Fruit fly (Drosophila melanogaster): ENCODE data around the gene Klp31E.

The Klp31E gene

dm6 chr2L:10437317-10437716 lies 23.5 kb downstream of the Klp31E start, which contains the start of gene STUB1 (continued):
- no peak for TF ChIP-seq pb (GFP tag; optimal IDR thresholded peaks at IDR 0.05)
- no peak for TF ChIP-seq CG12071 (GFP tag; optimal IDR thresholded peaks at IDR 0.05)
- no peak for TF ChIP-seq BtbVII (GFP tag; optimal IDR thresholded peaks at IDR 0.05)
- TF ChIP-seq zfh2 (GFP tag; optimal IDR thresholded peaks at IDR 0.05): peak; percentile 57
- TF ChIP-seq CG14860 (GFP tag; IDR thresholded peaks at IDR 0.05; ENCODE audit: partially characterized antibody): peak; percentile 99
- TF ChIP-seq CG7963 (GFP tag; IDR thresholded peaks at IDR 0.05; ENCODE audit: partially characterized antibody): peak; percentile 99
- TF ChIP-seq knrl (GFP tag; IDR thresholded peaks at IDR 0.05; ENCODE audit: partially characterized antibody): peak; percentile 97
- no peak for TF ChIP-seq Blimp-1 (GFP tag; optimal IDR thresholded peaks at IDR 0.05)
- peak; percentile 96 for TF ChIP-seq unc-4 (GFP tag; IDR thresholded peaks at IDR 0.05; ENCODE audit: partially characterized antibody)
- TF ChIP-seq slbo (GFP tag; IDR thresholded peaks at IDR 0.05): no peak; the same call in 1 of the 2 replicates
- no peak for TF ChIP-seq trem (tag; optimal IDR thresholded peaks at IDR 0.05)
- no peak for TF ChIP-seq crc (GFP tag; optimal IDR thresholded peaks at IDR 0.05)
- no peak for TF ChIP-seq dysf (GFP tag; IDR thresholded peaks at IDR 0.05)
- TF ChIP-seq CHES-1-like (GFP tag; optimal IDR thresholded peaks at IDR 0.05): peak; percentile 43
- TF ChIP-seq salm (tag; optimal IDR thresholded peaks at IDR 0.05): no peak
- TF ChIP-seq CG13424 (tag; optimal IDR thresholded peaks at IDR 0.05): no peak
- peak; percentile 2 for TF ChIP-seq Bteb2 (GFP tag; optimal IDR thresholded peaks at IDR 0.05)
- TF ChIP-seq stwl (tag; optimal IDR thresholded peaks at IDR 0.05): peak; percentile 53
- peak; percentile 2 for TF ChIP-seq ewg (GFP tag; optimal IDR thresholded peaks at IDR 0.05)
- TF ChIP-seq ranshi (GFP tag; IDR thresholded peaks at IDR 0.05): no peak
- no peak for TF ChIP-seq fru (optimal IDR thresholded peaks at IDR 0.05)
- no peak for TF ChIP-seq CG2712 (tag; optimal IDR thresholded peaks at IDR 0.05)
- 0 out of 2 replicates have a peak, but pooled peaks have one; percentile 18 for TF ChIP-seq ssp (GFP tag; IDR thresholded peaks at IDR 0.05)
- TF ChIP-seq Dp (GFP tag; optimal IDR thresholded peaks at IDR 0.05): peak; percentile 81
- TF ChIP-seq CG3995 (GFP tag; optimal IDR thresholded peaks at IDR 0.05): peak; percentile 59
- peak; percentile 63 for TF ChIP-seq CG17186 (GFP tag; optimal IDR thresholded peaks at IDR 0.05)
- peak; percentile 91 for TF ChIP-seq MBD-R2 (GFP tag; IDR thresholded peaks at IDR 0.05)
- TF ChIP-seq CG10274 (GFP tag; optimal IDR thresholded peaks at IDR 0.05): no peak
- TF ChIP-seq CG6791 (GFP tag; IDR thresholded peaks at IDR 0.05; ENCODE audit: partially characterized antibody): peak; percentile 99
- peak; percentile 88 for TF ChIP-seq CG1603 (tag; optimal IDR thresholded peaks at IDR 0.05)
- TF ChIP-seq exex (tag; optimal IDR thresholded peaks at IDR 0.05): peak; percentile 24
- no peak for TF ChIP-seq CG14965 (GFP tag; optimal IDR thresholded peaks at IDR 0.05; ENCODE audit: borderline replicate concordance)
- no peak for TF ChIP-seq Max (GFP tag; optimal IDR thresholded peaks at IDR 0.05)
- peak; percentile 96 for TF ChIP-seq Scr (GFP tag; IDR thresholded peaks at IDR 0.05; ENCODE audit: partially characterized antibody)
- TF ChIP-seq HmgD (GFP tag; optimal IDR thresholded peaks at IDR 0.05): peak; percentile 29
- peak; percentile 98 for TF ChIP-seq mld (GFP tag; IDR thresholded peaks at IDR 0.05; ENCODE audit: partially characterized antibody)
- TF ChIP-seq pfk (GFP tag; optimal IDR thresholded peaks at IDR 0.05): peak; percentile 50
- TF ChIP-seq vnd (GFP tag; IDR thresholded peaks at IDR 0.05; ENCODE audit: partially characterized antibody): peak; percentile 98
- TF ChIP-seq Sry-δ (GFP tag; optimal IDR thresholded peaks at IDR 0.05): peak; percentile 89
- TF ChIP-seq CG2199 (GFP tag; IDR thresholded peaks at IDR 0.05): 0 out of 3 replicates have a peak, but pooled peaks have one; percentile 44
- TF ChIP-seq CG4617 (GFP tag; optimal IDR thresholded peaks at IDR 0.05; ENCODE audit: borderline replicate concordance): peak; percentile 74
- TF ChIP-seq dmrt99B (tag; optimal IDR thresholded peaks at IDR 0.05): no peak
- TF ChIP-seq chn (GFP tag; optimal IDR thresholded peaks at IDR 0.05): peak; percentile 15

All from whole organism, embryonic.